Worm (Caenorhabditis elegans) whole organism, L4 larva: Measurements from ENCODE around the gene ufc-1.

ENCODE experiments used
- aha-1 ChIP-seq: fragments of 150-350 bp; peaks from one replicate; lab custom pipeline; 2014; ENCODE audit warnings: missing biosample characterization, missing genetic modification characterization
- attf-4 ChIP-seq: sonication (generic microtip); optimal IDR thresholded peaks from 3 replicates; lab custom pipeline; 2017; ENCODE audit warnings: missing biosample characterization, missing genetic modification characterization
- daf-19 ChIP-seq: fragments of 200-800 bp; sonication (Bioruptor generic); conservative IDR thresholded peaks from 2 replicates; pipeline ENCODE4 v1.3.6; 2022; ENCODE audit warnings: missing genetic modification characterization, missing compliant biosample characterization
- dmd-8 ChIP-seq: fragments of 200-800 bp; sonication (Bioruptor generic); IDR thresholded peaks from 2 replicates; pipeline ENCODE4 v1.3.6; 2022; ENCODE audit warnings: missing genetic modification characterization, missing compliant biosample characterization
- nhr-10 ChIP-seq: fragments of 150-350 bp; optimal IDR thresholded peaks from 2 replicates; lab custom pipeline; 2014; ENCODE audit warnings: missing biosample characterization, missing genetic modification characterization
- nhr-237 ChIP-seq: sonication (generic microtip); optimal IDR thresholded peaks from 2 replicates; lab custom pipeline; 2017; ENCODE audit warnings: missing biosample characterization, missing genetic modification characterization
- unc-62 ChIP-seq, 3 experiments: fragments of 150-350 bp in 1 of 3; sonication (generic microtip); optimal IDR thresholded peaks in 2 of 3; peaks in 1 of 3; 1 replicate in 1 of 3; 2 replicates in 2 of 3; lab custom pipeline; 2014 to 2017; ENCODE audit warnings: missing biosample characterization in 3 of 3, missing genetic modification characterization in 3 of 3, missing genetic modification reagents in 3 of 3, missing genotype in 1 of 3
- ztf-11 ChIP-seq: fragments of 150-350 bp; optimal IDR thresholded peaks from 2 replicates; lab custom pipeline; 2014; ENCODE audit warnings: missing biosample characterization, missing genetic modification characterization

ufc-1 gene

DNA sequence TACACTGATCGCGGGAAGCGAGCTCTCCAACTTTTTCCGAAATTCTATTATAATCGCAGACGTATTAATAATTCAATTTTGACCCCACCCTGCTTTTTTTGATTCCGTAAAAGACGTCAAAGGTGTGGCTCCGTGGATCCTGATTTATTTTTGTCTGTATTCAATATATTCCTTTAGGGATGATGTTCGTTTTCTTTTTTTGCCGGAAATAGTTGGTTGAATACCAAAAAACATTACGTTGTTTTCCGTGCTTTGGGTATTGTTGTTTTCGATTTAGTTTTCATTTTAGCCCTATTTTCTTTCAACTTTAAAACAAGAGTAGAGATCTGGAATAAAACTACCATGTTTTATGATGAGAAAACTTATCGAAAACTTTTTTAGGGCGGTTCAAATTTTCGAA, 45.4 kb downstream of the ufc-1 start:
- no peak for TF ChIP-seq nhr-237 (tag; lab: Kevin White, UChicago)
- TF ChIP-seq aha-1 (tag; lab: Kevin White, UChicago) = no peak
- no peak for TF ChIP-seq daf-19 (GFP tag; lab: Robert Waterston, UW)
- no peak for TF ChIP-seq attf-4 (tag; lab: Kevin White, UChicago)
- TF ChIP-seq ztf-11 (tag; lab: Kevin White, UChicago) = no peak
- no peak for TF ChIP-seq dmd-8
- TF ChIP-seq nhr-10 (tag; lab: Kevin White, UChicago) = no peak
- peak in 1 of 2 experiments; percentile 93 for TF ChIP-seq unc-62 (GFP tag; optimal IDR thresholded peaks at IDR 0.05 in 1 of 2; lab: Kevin White, UChicago)
- TF ChIP-seq unc-62 (tag; optimal IDR thresholded peaks at IDR 0.05; lab: Kevin White, UChicago) = no peak
